Fruit fly (Drosophila melanogaster) whole organism, larva: ENCODE results near the gene Bace.

ENCODE experiments used
- noc ChIP-seq: fragments of 200-800 bp; sonication (Bioruptor generic); optimal IDR thresholded peaks from 3 replicates; lab custom pipeline; 2019; ENCODE audit warnings: missing biosample characterization, mild to moderate bottlenecking, missing genetic modification characterization, moderate library complexity

Bace gene

dm6 chr2L:8496269-8496668 is at the start of gene Bace:
Gene Bace (minus strand): TSS chr2L:8496307.
- no peak for TF ChIP-seq noc

dm6 chr2L:8545393-8546100 is 49.4 kb upstream of the Bace start:
- no peak for TF ChIP-seq noc

dm6 chr2L:8544636-8545035 is 48.5 kb upstream of the Bace start:
- no peak for TF ChIP-seq noc

- TF ChIP-seq noc, result no peak
These were observed 47.7 kb upstream of the Bace start for dm6 chr2L:8543731-8544359.

- TF ChIP-seq noc, result no peak
These were observed 47.0 kb upstream of the Bace start for dm6 chr2L:8543102-8543501.

- no peak for TF ChIP-seq noc
These were observed 46.5 kb upstream of the Bace start for dm6 chr2L:8542639-8543038.

- no peak for TF ChIP-seq noc
These were observed 46.1 kb upstream of the Bace start for dm6 chr2L:8542234-8542572.

dm6 chr2L:8541469-8542233 is 45.5 kb upstream of the Bace start, which contains the start of gene Sema1a:
Gene Sema1a (plus strand): TSS chr2L:8542147.
- TF ChIP-seq noc, result peak; percentile 13

- peak; percentile 13 for TF ChIP-seq noc
These were observed 42.4 kb upstream of the Bace start for dm6 chr2L:8538449-8539050.

dm6 chr2L:8535394-8536176 is 39.5 kb upstream of the Bace start:
- peak; percentile 90 for TF ChIP-seq noc

dm6 chr2L:8534515-8535295 is 38.6 kb upstream of the Bace start:
- TF ChIP-seq noc, result peak; percentile 94

dm6 chr2L:8534118-8534514 is 38.0 kb upstream of the Bace start:
- no peak for TF ChIP-seq noc

dm6 chr2L:8533632-8534031 is 37.5 kb upstream of the Bace start:
- TF ChIP-seq noc, result no peak

- TF ChIP-seq noc, result no peak
These were observed 36.7 kb upstream of the Bace start for dm6 chr2L:8532790-8533189.

- no peak for TF ChIP-seq noc
These were observed 34.1 kb upstream of the Bace start for dm6 chr2L:8530189-8530588.

- TF ChIP-seq noc, result peak; percentile 41
These were observed 32.9 kb upstream of the Bace start, which contains the start of gene CG17834 for dm6 chr2L:8528951-8529430. Gene CG17834 (plus strand): TSS chr2L:8529141.
